Worm (Caenorhabditis elegans): Measurements from ENCODE around the gene col-79.

- TF ChIP-seq ztf-23 (GFP tag; IDR thresholded peaks at IDR 0.05) (no peak), ztf-29 (GFP tag; IDR thresholded peaks at IDR 0.05) (no peak)
Measured at ce11 chrII:10723069-10723468, 19.7 kb downstream of the col-79 start, which contains the start of gene C09G5.14.
